Fruit fly (Drosophila melanogaster) whole organism, embryonic: Measurements from ENCODE around the gene Tbc1d22.

Source experiments
- Atf-2 ChIP-seq: fragments of 200-800 bp; sonication (Bioruptor generic); optimal IDR thresholded peaks from 2 replicates; lab custom pipeline; 2016; ENCODE audit warnings: missing biosample characterization, missing genetic modification characterization
- Bgb ChIP-seq: fragments of 200-800 bp; sonication (Bioruptor generic); IDR thresholded peaks from 2 replicates; pipeline ENCODE4 v1.3.6; 2022; ENCODE audit warnings: missing biosample characterization, missing genetic modification characterization; ENCODE audit not compliant: partially characterized antibody
- Blimp-1 ChIP-seq: fragments of 200-800 bp; sonication (Bioruptor generic); optimal IDR thresholded peaks from 3 replicates; lab custom pipeline; 2018; ENCODE audit warnings: missing biosample characterization, missing genetic modification characterization, mild to moderate bottlenecking, moderate library complexity, missing genetic modification reagents
- CG11456 ChIP-seq: fragments of 200-800 bp; sonication (Bioruptor generic); IDR thresholded peaks from 3 replicates; pipeline ENCODE4 v1.3.6; 2022; ENCODE audit warnings: missing biosample characterization, missing genetic modification characterization
- CG11504 ChIP-seq: fragments of 200-800 bp; sonication (Bioruptor generic); optimal IDR thresholded peaks from 3 replicates; lab custom pipeline; 2019; ENCODE audit warnings: missing biosample characterization, mild to moderate bottlenecking, missing genetic modification characterization, moderate library complexity
- CG12071 ChIP-seq: fragments of 200-800 bp; sonication (Bioruptor generic); optimal IDR thresholded peaks from 3 replicates; lab custom pipeline; 2018; ENCODE audit warnings: missing biosample characterization, mild to moderate bottlenecking, missing genetic modification characterization
- CG14710 ChIP-seq: fragments of 200-800 bp; sonication (Bioruptor generic); optimal IDR thresholded peaks from 3 replicates; lab custom pipeline; 2019; ENCODE audit warnings: missing biosample characterization, mild to moderate bottlenecking, missing genetic modification characterization, moderate library complexity
- CG15601 ChIP-seq: fragments of 200-800 bp; sonication (Bioruptor generic); optimal IDR thresholded peaks from 3 replicates; lab custom pipeline; 2019; ENCODE audit warnings: missing biosample characterization, mild to moderate bottlenecking, missing genetic modification characterization, moderate library complexity
- CG15696 ChIP-seq: fragments of 200-800 bp; sonication (Bioruptor generic); optimal IDR thresholded peaks from 2 replicates; lab custom pipeline; 2019; ENCODE audit warnings: missing biosample characterization, mild to moderate bottlenecking, missing genetic modification characterization, moderate library complexity
- CG18764 ChIP-seq: fragments of 200-800 bp; sonication (Bioruptor generic); optimal IDR thresholded peaks from 3 replicates; lab custom pipeline; 2016; ENCODE audit warnings: missing biosample characterization, missing genetic modification characterization
- CG30431 ChIP-seq: fragments of 200-800 bp; sonication (Bioruptor generic); optimal IDR thresholded peaks from 2 replicates; lab custom pipeline; 2017; ENCODE audit warnings: missing biosample characterization, missing genetic modification characterization
- CG33557 ChIP-seq: fragments of 200-800 bp; sonication (Bioruptor generic); optimal IDR thresholded peaks from 2 replicates; lab custom pipeline; 2019; ENCODE audit warnings: missing biosample characterization, mild to moderate bottlenecking, missing genetic modification characterization, moderate library complexity
- CG3847 ChIP-seq: fragments of 200-800 bp; sonication (Bioruptor generic); IDR thresholded peaks from 2 replicates; pipeline ENCODE4 v1.3.6; 2022; ENCODE audit warnings: missing biosample characterization, missing genetic modification characterization
- CG4820 ChIP-seq: fragments of 200-800 bp; sonication (Bioruptor generic); optimal IDR thresholded peaks from 3 replicates; lab custom pipeline; 2016; ENCODE audit warnings: missing biosample characterization, missing genetic modification characterization
- CG5953 ChIP-seq: fragments of 200-800 bp; sonication (Bioruptor generic); IDR thresholded peaks from 2 replicates; pipeline ENCODE4 v1.3.6; 2022; ENCODE audit warnings: missing biosample characterization, missing genetic modification characterization
- CG7987 ChIP-seq: fragments of 200-800 bp; sonication (Bioruptor generic); optimal IDR thresholded peaks from 2 replicates; lab custom pipeline; 2018; ENCODE audit warnings: missing biosample characterization, mild to moderate bottlenecking, missing genetic modification characterization, moderate library complexity
- CG8359 ChIP-seq: fragments of 200-800 bp; sonication (Bioruptor generic); optimal IDR thresholded peaks from 2 replicates; lab custom pipeline; 2017; ENCODE audit warnings: missing biosample characterization, mild to moderate bottlenecking, missing genetic modification characterization, borderline replicate concordance
- CG8765 ChIP-seq: fragments of 200-800 bp; sonication (Bioruptor generic); IDR thresholded peaks from 2 replicates; pipeline ENCODE4 v1.3.6; 2022; ENCODE audit warnings: missing biosample characterization, missing genetic modification characterization
- CG8944 ChIP-seq: fragments of 200-800 bp; sonication (Bioruptor generic); optimal IDR thresholded peaks from 3 replicates; lab custom pipeline; 2016; ENCODE audit warnings: missing biosample characterization, missing genetic modification characterization
- CG9817 ChIP-seq: fragments of 200-800 bp; sonication (Bioruptor generic); optimal IDR thresholded peaks from 2 replicates; lab custom pipeline; 2018; ENCODE audit warnings: missing biosample characterization, mild to moderate bottlenecking, missing genetic modification characterization, moderate library complexity
- CG9932 ChIP-seq: fragments of 200-800 bp; sonication (Bioruptor generic); IDR thresholded peaks from 2 replicates; pipeline ENCODE4 v1.3.6; 2022; ENCODE audit warnings: missing biosample characterization, missing genetic modification characterization
- Camta ChIP-seq: fragments of 200-800 bp; sonication (Bioruptor generic); optimal IDR thresholded peaks from 2 replicates; lab custom pipeline; 2016; ENCODE audit warnings: missing biosample characterization, missing genetic modification characterization
- Dbx ChIP-seq: fragments of 200-800 bp; sonication (Bioruptor generic); IDR thresholded peaks from 3 replicates; pipeline ENCODE4 v1.3.6; 2022; ENCODE audit warnings: missing biosample characterization, missing genetic modification characterization
- Eip74EF ChIP-seq, 2 experiments: fragments of 200-800 bp in 1 of 2; fragments of >200 bp in 1 of 2; sonication (Bioruptor generic) in 1 of 2; optimal IDR thresholded peaks; 2 replicates each; lab custom pipeline; 2017 to 2019; ENCODE audit warnings: missing biosample characterization in 2 of 2, missing genetic modification characterization in 2 of 2, mild to moderate bottlenecking in 1 of 2, moderate library complexity in 1 of 2
- HmgD ChIP-seq: fragments of 200-800 bp; sonication (Bioruptor generic); optimal IDR thresholded peaks from 3 replicates; lab custom pipeline; 2016; ENCODE audit warnings: missing biosample characterization, missing genetic modification characterization
- NK7.1 ChIP-seq: fragments of 200-800 bp; sonication (Bioruptor generic); optimal IDR thresholded peaks from 3 replicates; lab custom pipeline; 2016; ENCODE audit warnings: missing biosample characterization, missing genetic modification characterization
- Nf-YB ChIP-seq: fragments of 200-800 bp; sonication (Bioruptor generic); optimal IDR thresholded peaks from 3 replicates; lab custom pipeline; 2019; ENCODE audit warnings: missing biosample characterization, mild to moderate bottlenecking, missing genetic modification characterization, moderate library complexity
- Optix ChIP-seq: fragments of 200-800 bp; sonication (Bioruptor generic); IDR thresholded peaks from 3 replicates; pipeline ENCODE4 v1.3.6; 2022; ENCODE audit warnings: missing biosample characterization, missing genetic modification characterization
- Ssrp ChIP-seq: fragments of 200-800 bp; sonication (Bioruptor generic); optimal IDR thresholded peaks from 2 replicates; lab custom pipeline; 2018; ENCODE audit warnings: missing biosample characterization, mild to moderate bottlenecking, missing genetic modification characterization, moderate library complexity
- Xrp1 ChIP-seq: fragments of 200-800 bp; sonication (Bioruptor generic); IDR thresholded peaks from 2 replicates; pipeline ENCODE4 v1.3.6; 2022; ENCODE audit warnings: missing biosample characterization, missing genetic modification characterization
- ara ChIP-seq: fragments of 200-800 bp; sonication (Bioruptor generic); IDR thresholded peaks from 2 replicates; pipeline ENCODE4 v1.3.6; 2022; ENCODE audit warnings: missing biosample characterization, missing genetic modification characterization
- az2 ChIP-seq: fragments of 200-800 bp; sonication (Bioruptor generic); optimal IDR thresholded peaks from 3 replicates; lab custom pipeline; 2016; ENCODE audit warnings: missing biosample characterization, missing genetic modification characterization
- bcd ChIP-seq: fragments of 200-800 bp; sonication (Bioruptor generic); optimal IDR thresholded peaks from 2 replicates; lab custom pipeline; 2017; ENCODE audit warnings: missing biosample characterization, mild to moderate bottlenecking, missing genetic modification characterization
- dan ChIP-seq: fragments of 200-800 bp; sonication (Bioruptor generic); IDR thresholded peaks from 2 replicates; pipeline ENCODE4 v1.3.6; 2022; ENCODE audit warnings: missing biosample characterization, missing genetic modification characterization
- dm ChIP-seq: fragments of 200-800 bp; sonication (Bioruptor generic); optimal IDR thresholded peaks from 3 replicates; lab custom pipeline; 2016; ENCODE audit warnings: missing biosample characterization, missing genetic modification characterization
- dpn ChIP-seq, 2 experiments: fragments of 200-800 bp; sonication (Bioruptor generic); optimal IDR thresholded peaks; 3 replicates each; lab custom pipeline; 2016; ENCODE audit warnings: missing biosample characterization in 2 of 2, missing genetic modification characterization in 2 of 2
- ewg ChIP-seq: fragments of 200-800 bp; sonication (Bioruptor generic); optimal IDR thresholded peaks from 3 replicates; lab custom pipeline; 2017; ENCODE audit warnings: mild to moderate bottlenecking, missing biosample characterization, missing genetic modification reagents, missing genetic modification characterization
- fru ChIP-seq: fragments of >200 bp; optimal IDR thresholded peaks from 2 replicates; lab custom pipeline; 2017
- ftz-f1 ChIP-seq: fragments of 200-800 bp; sonication (Bioruptor generic); optimal IDR thresholded peaks from 2 replicates; lab custom pipeline; 2016; ENCODE audit warnings: missing biosample characterization, missing genetic modification characterization
- hb ChIP-seq: fragments of 200-800 bp; sonication (Bioruptor generic); IDR thresholded peaks from 3 replicates; pipeline ENCODE4 v1.3.6; 2022; ENCODE audit warnings: missing biosample characterization, missing genetic modification characterization; ENCODE audit not compliant: partially characterized antibody
- jumu ChIP-seq: fragments of 200-800 bp; sonication (Bioruptor generic); optimal IDR thresholded peaks from 3 replicates; lab custom pipeline; 2016; ENCODE audit warnings: missing biosample characterization, missing genetic modification characterization
- kni ChIP-seq: fragments of 200-800 bp; sonication (Bioruptor generic); optimal IDR thresholded peaks from 3 replicates; lab custom pipeline; 2017; ENCODE audit warnings: mild to moderate bottlenecking, missing biosample characterization, missing genetic modification reagents, missing genetic modification characterization
- lbe ChIP-seq: fragments of 200-800 bp; sonication (Bioruptor generic); optimal IDR thresholded peaks from 2 replicates; lab custom pipeline; 2016; ENCODE audit warnings: missing biosample characterization, mild to moderate bottlenecking, missing genetic modification characterization
- seq ChIP-seq: fragments of 200-800 bp; sonication (Bioruptor generic); IDR thresholded peaks from 2 replicates; pipeline ENCODE4 v1.3.6; 2022; ENCODE audit warnings: missing biosample characterization, missing genetic modification characterization
- tll ChIP-seq, 2 experiments: fragments of 200-800 bp in 1 of 2; fragments of >200 bp in 1 of 2; sonication (Bioruptor generic) in 1 of 2; optimal IDR thresholded peaks; 2 replicates each; lab custom pipeline; 2017 to 2019; ENCODE audit warnings: missing biosample characterization in 2 of 2, missing genetic modification characterization in 2 of 2, mild to moderate bottlenecking in 1 of 2, moderate library complexity in 1 of 2
- twi ChIP-seq: fragments of 200-800 bp; optimal IDR thresholded peaks from 2 replicates; lab custom pipeline; 2019; ENCODE audit warnings: missing biosample characterization, mild to moderate bottlenecking, missing genetic modification characterization, moderate library complexity
- unc-4 ChIP-seq: fragments of 200-800 bp; sonication (Bioruptor generic); IDR thresholded peaks from 2 replicates; pipeline ENCODE4 v1.3.6; 2022; ENCODE audit warnings: missing biosample characterization, missing genetic modification characterization; ENCODE audit not compliant: partially characterized antibody
- wdn ChIP-seq: fragments of 200-800 bp; sonication (Bioruptor generic); IDR thresholded peaks from 2 replicates; pipeline ENCODE4 v1.3.6; 2022; ENCODE audit warnings: missing biosample characterization, missing genetic modification characterization

Gene Tbc1d22

dm6 chr3R:21101453-21102214, at the start of gene Tbc1d22, which contains the start of gene CG7044 (continued):
- TF ChIP-seq CG11504 (tag; lab: Kevin White, UChicago): no peak
- TF ChIP-seq Blimp-1 (GFP tag; lab: Kevin White, UChicago): peak; percentile 18
- TF ChIP-seq fru: no peak
- no peak; the same call in 2 of the 3 replicates for TF ChIP-seq CG11456 (GFP tag; lab: Robert Waterston, UW)
- TF ChIP-seq CG15696 (tag; lab: Kevin White, UChicago): peak; percentile 49
- no peak for TF ChIP-seq Eip74EF (GFP tag; optimal IDR thresholded peaks at IDR 0.05; lab: Kevin White, UChicago)
- peak; percentile 19 for TF ChIP-seq CG33557 (GFP tag; lab: Kevin White, UChicago)
- TF ChIP-seq jumu: peak; percentile 36
- TF ChIP-seq dm (GFP tag; lab: Kevin White, UChicago): no peak
- TF ChIP-seq seq: no peak
- TF ChIP-seq CG30431 (GFP tag; lab: Kevin White, UChicago): no peak
- TF ChIP-seq CG8765: no peak
- TF ChIP-seq Camta (GFP tag; lab: Kevin White, UChicago): no peak
- peak; percentile 39 for TF ChIP-seq CG4820 (GFP tag; lab: Kevin White, UChicago)
- TF ChIP-seq Dbx: peak; percentile 63; the same call in 1 of the 3 replicates
- no peak for TF ChIP-seq Atf-2 (GFP tag; lab: Kevin White, UChicago)
- TF ChIP-seq CG9817 (tag; lab: Kevin White, UChicago): peak; percentile 54
- peak; percentile 60 for TF ChIP-seq CG9932 (GFP tag; lab: Robert Waterston, UW)
- peak; percentile 7 for TF ChIP-seq Nf-YB
- TF ChIP-seq CG18764 (GFP tag; lab: Kevin White, UChicago): no peak
- no peak for TF ChIP-seq wdn (GFP tag; lab: Robert Waterston, UW)
- peak; percentile 25 for TF ChIP-seq CG15601 (tag; lab: Kevin White, UChicago)
- no peak for TF ChIP-seq hb
- no peak for TF ChIP-seq kni
- no peak for TF ChIP-seq CG12071
- peak; percentile 51 for TF ChIP-seq bcd (GFP tag; lab: Kevin White, UChicago)
- peak; percentile 38 to 70 for TF ChIP-seq dpn (GFP tag; optimal IDR thresholded peaks at IDR 0.05; lab: Kevin White, UChicago)
- TF ChIP-seq CG7987: no peak
- TF ChIP-seq unc-4 (GFP tag; lab: Robert Waterston, UW): no peak; the same call in 1 of the 2 replicates
- TF ChIP-seq Bgb (GFP tag; lab: Robert Waterston, UW): peak; percentile 27; the same call in 1 of the 2 replicates
- TF ChIP-seq Ssrp (tag; lab: Kevin White, UChicago): peak; percentile 54
- TF ChIP-seq Xrp1: peak; percentile 36; the same call in 1 of the 2 replicates
- peak; percentile 3 for TF ChIP-seq NK7.1
- no peak for TF ChIP-seq HmgD
- no peak for TF ChIP-seq Optix (GFP tag; lab: Robert Waterston, UW)
- peak; percentile 71 for TF ChIP-seq CG14710
- TF ChIP-seq CG8359 (GFP tag; lab: Kevin White, UChicago): no peak
- no peak for TF ChIP-seq ftz-f1 (GFP tag; lab: Kevin White, UChicago)
- TF ChIP-seq lbe: no peak
- TF ChIP-seq tll (GFP tag; optimal IDR thresholded peaks at IDR 0.05; lab: Kevin White, UChicago): peak in 1 of 2 experiments; percentile 79
- TF ChIP-seq CG8944 (GFP tag; lab: Kevin White, UChicago): peak; percentile 17
- peak; percentile 15 for TF ChIP-seq ewg (GFP tag; lab: Kevin White, UChicago)
- peak; percentile 22 for TF ChIP-seq twi (tag; lab: Kevin White, UChicago)
- no peak for TF ChIP-seq CG5953
- peak; percentile 58 for TF ChIP-seq az2 (GFP tag; lab: Kevin White, UChicago)
- no peak for TF ChIP-seq ara
- peak; percentile 36; the same call in 1 of the 2 replicates for TF ChIP-seq CG3847 (GFP tag; lab: Robert Waterston, UW)
- TF ChIP-seq dan (GFP tag; lab: Robert Waterston, UW): no peak
